Worm (Caenorhabditis elegans) whole organism, L4 larva: Measurements from ENCODE around the gene fbxa-84.

Experiments
- D1046.2 ChIP-seq: fragments of 200-800 bp; sonication (Bioruptor generic); IDR thresholded peaks from 2 replicates; pipeline ENCODE4 v1.3.6; 2022; ENCODE audit warnings: missing genetic modification characterization, missing compliant biosample characterization
- F26F4.8 ChIP-seq: fragments of 200-800 bp; sonication (Bioruptor generic); conservative IDR thresholded peaks from 2 replicates; pipeline ENCODE4 v1.3.6; 2022; ENCODE audit warnings: missing genetic modification characterization, missing compliant biosample characterization
- F37D6.2 ChIP-seq: sonication (generic microtip); optimal IDR thresholded peaks from 2 replicates; lab custom pipeline; 2016; ENCODE audit warnings: mild to moderate bottlenecking, missing genetic modification characterization, missing compliant biosample characterization
- F44E2.7 ChIP-seq: fragments of 200-800 bp; sonication (Bioruptor generic); IDR thresholded peaks from 2 replicates; pipeline ENCODE4 v2.1.2; 2022; ENCODE audit warnings: missing genetic modification characterization, missing compliant biosample characterization
- R02D3.7 ChIP-seq: fragments of 150-350 bp; sonication (generic microtip); optimal IDR thresholded peaks from 3 replicates; lab custom pipeline; 2014; ENCODE audit warnings: missing biosample characterization, missing genetic modification characterization
- T26A8.4 ChIP-seq: fragments of 200-800 bp; sonication (Bioruptor generic); IDR thresholded peaks from 2 replicates; pipeline ENCODE4 v1.3.6; 2022; ENCODE audit warnings: missing genetic modification characterization, missing compliant biosample characterization
- Y48G9A.11 ChIP-seq: fragments of 200-800 bp; sonication (Bioruptor generic); IDR thresholded peaks from 2 replicates; pipeline ENCODE4 v1.3.6; 2022; ENCODE audit warnings: missing genetic modification reagents, missing genetic modification characterization, missing compliant biosample characterization
- ZK337.2 ChIP-seq: fragments of 200-800 bp; sonication (Bioruptor generic); IDR thresholded peaks from 2 replicates; pipeline ENCODE4 v1.3.6; 2022; ENCODE audit warnings: missing genetic modification reagents, missing genetic modification characterization, missing compliant biosample characterization
- aly-2 ChIP-seq: sonication (generic microtip); optimal IDR thresholded peaks from 2 replicates; lab custom pipeline; 2018; ENCODE audit warnings: missing biosample characterization, missing genetic modification characterization
- ama-1 ChIP-seq: fragments of 150-350 bp; optimal IDR thresholded peaks from 2 replicates; lab custom pipeline; 2014; ENCODE audit warnings: inconsistent platforms, mixed read lengths
- ceh-32 ChIP-seq: sonication (generic microtip); optimal IDR thresholded peaks from 2 replicates; lab custom pipeline; 2016; ENCODE audit warnings: mild to moderate bottlenecking, missing genetic modification characterization, missing compliant biosample characterization; ENCODE audit not compliant: poor library complexity
- ceh-82 ChIP-seq: sonication (generic microtip); optimal IDR thresholded peaks from 2 replicates; lab custom pipeline; 2017; ENCODE audit warnings: missing biosample characterization, missing genetic modification characterization
- ces-1 ChIP-seq: fragments of 150-350 bp; sonication (generic microtip); optimal IDR thresholded peaks from 4 replicates; lab custom pipeline; 2014; ENCODE audit warnings: missing biosample characterization, missing genetic modification reagents, missing genetic modification characterization
- ctbp-1 ChIP-seq: fragments of 200-800 bp; sonication (Bioruptor generic); IDR thresholded peaks from 2 replicates; pipeline ENCODE4 v1.3.6; 2022; ENCODE audit warnings: missing genetic modification reagents, missing genetic modification characterization, missing compliant biosample characterization
- daf-16 ChIP-seq, 3 experiments: sonication (generic microtip); optimal IDR thresholded peaks; 2 replicates each; lab custom pipeline; 2016 to 2017; ENCODE audit warnings: missing genetic modification characterization in 3 of 3, missing genetic modification reagents in 3 of 3, mild to moderate bottlenecking in 2 of 3, missing compliant biosample characterization in 2 of 3, missing biosample characterization in 1 of 3, moderate library complexity in 1 of 3
- daf-19 ChIP-seq: fragments of 200-800 bp; sonication (Bioruptor generic); conservative IDR thresholded peaks from 2 replicates; pipeline ENCODE4 v1.3.6; 2022; ENCODE audit warnings: missing genetic modification characterization, missing compliant biosample characterization
- daf-8 ChIP-seq: fragments of 200-800 bp; sonication (Bioruptor generic); IDR thresholded peaks from 2 replicates; pipeline ENCODE4 v1.3.6; 2022; ENCODE audit warnings: missing genetic modification characterization, missing compliant biosample characterization
- dmd-9 ChIP-seq: fragments of 200-800 bp; sonication (Bioruptor generic); IDR thresholded peaks from 2 replicates; pipeline ENCODE4 v1.3.6; 2022; ENCODE audit warnings: missing genetic modification reagents, missing genetic modification characterization, missing compliant biosample characterization
- dve-1 ChIP-seq: sonication (generic microtip); optimal IDR thresholded peaks from 2 replicates; lab custom pipeline; 2017; ENCODE audit warnings: antibody characterized with exemption, mild to moderate bottlenecking, missing genetic modification characterization, missing compliant biosample characterization; ENCODE audit not compliant: insufficient read depth
- egl-27 ChIP-seq: sonication (generic microtip); optimal IDR thresholded peaks from 3 replicates; lab custom pipeline; 2017; ENCODE audit warnings: missing biosample characterization, missing genetic modification reagents, missing genetic modification characterization
- egl-43 ChIP-seq: fragments of 200-800 bp; sonication (Bioruptor generic); IDR thresholded peaks from 2 replicates; pipeline ENCODE4 v1.3.6; 2022; ENCODE audit warnings: missing genetic modification reagents, missing genetic modification characterization, missing compliant biosample characterization
- fkh-10 ChIP-seq: fragments of 150-350 bp; optimal IDR thresholded peaks from 2 replicates; lab custom pipeline; 2014; ENCODE audit warnings: missing biosample characterization, missing genetic modification reagents, missing genetic modification characterization
- hif-1 ChIP-seq, 2 experiments: sonication (generic microtip); optimal IDR thresholded peaks; 2 replicates each; lab custom pipeline; 2016 to 2017; ENCODE audit warnings: missing compliant biosample characterization in 2 of 2, missing genetic modification characterization in 2 of 2, missing genetic modification reagents in 2 of 2, missing genotype in 2 of 2, mild to moderate bottlenecking in 1 of 2
- hlh-11 ChIP-seq: fragments of 200-800 bp; sonication (Bioruptor generic); optimal IDR thresholded peaks from 2 replicates; lab custom pipeline; 2018; ENCODE audit warnings: mild to moderate bottlenecking, missing genetic modification characterization, missing compliant biosample characterization
- hlh-30 ChIP-seq: sonication (generic microtip); optimal IDR thresholded peaks from 2 replicates; lab custom pipeline; 2017; ENCODE audit warnings: antibody characterized with exemption, mild to moderate bottlenecking, missing genetic modification characterization, missing compliant biosample characterization; ENCODE audit not compliant: insufficient read depth
- lin-1 ChIP-seq: fragments of 200-800 bp; sonication (Bioruptor generic); IDR thresholded peaks from 2 replicates; pipeline ENCODE4 v1.3.6; 2022; ENCODE audit warnings: missing genetic modification reagents, missing genetic modification characterization, missing compliant biosample characterization
- lin-29 ChIP-seq: fragments of 200-800 bp; sonication (Bioruptor generic); IDR thresholded peaks from 2 replicates; pipeline ENCODE4 v1.3.6; 2022; ENCODE audit warnings: missing genetic modification reagents, missing genetic modification characterization, missing compliant biosample characterization
- lin-38 ChIP-seq: fragments of 200-800 bp; sonication (Bioruptor generic); IDR thresholded peaks from 2 replicates; pipeline ENCODE4 v1.3.6; 2022; ENCODE audit warnings: missing genetic modification reagents, missing genetic modification characterization, missing compliant biosample characterization
- lsy-2 ChIP-seq, 2 experiments: fragments of 150-350 bp in 1 of 2; sonication (generic microtip) in 1 of 2; optimal IDR thresholded peaks; 2 replicates each; lab custom pipeline; 2014 to 2017; ENCODE audit warnings: missing biosample characterization in 2 of 2, missing genetic modification characterization in 2 of 2
- madf-9 ChIP-seq: fragments of 200-800 bp; sonication (Bioruptor generic); conservative IDR thresholded peaks from 2 replicates; pipeline ENCODE4 v1.3.6; 2022; ENCODE audit warnings: missing genetic modification reagents, missing genetic modification characterization, missing compliant biosample characterization
- mep-1 ChIP-seq: fragments of 150-350 bp; sonication (generic microtip); optimal IDR thresholded peaks from 3 replicates; lab custom pipeline; 2014; ENCODE audit warnings: missing biosample characterization, missing genetic modification characterization
- mes-2 ChIP-seq: sonication (generic microtip); optimal IDR thresholded peaks from 2 replicates; lab custom pipeline; 2016; ENCODE audit warnings: missing genotype, mild to moderate bottlenecking, missing genetic modification characterization, missing compliant biosample characterization; ENCODE audit not compliant: poor library complexity, severe bottlenecking
- mxl-2 ChIP-seq: fragments of 200-800 bp; sonication (Bioruptor generic); conservative IDR thresholded peaks from 2 replicates; pipeline ENCODE4 v1.3.6; 2022; ENCODE audit warnings: missing genetic modification reagents, missing genetic modification characterization, missing compliant biosample characterization
- mxl-3 ChIP-seq: fragments of 200-800 bp; sonication (Bioruptor generic); optimal IDR thresholded peaks from 2 replicates; lab custom pipeline; 2018; ENCODE audit warnings: mild to moderate bottlenecking, missing genetic modification characterization, missing compliant biosample characterization
- nhr-111 ChIP-seq: fragments of 200-800 bp; sonication (Bioruptor generic); optimal IDR thresholded peaks from 2 replicates; lab custom pipeline; 2018; ENCODE audit warnings: mild to moderate bottlenecking, missing genetic modification characterization, missing compliant biosample characterization
- nhr-28 ChIP-seq: fragments of 150-350 bp; optimal IDR thresholded peaks from 2 replicates; lab custom pipeline; 2014; ENCODE audit warnings: missing biosample characterization, missing genetic modification characterization
- nhr-77 ChIP-seq: fragments of 150-350 bp; optimal IDR thresholded peaks from 2 replicates; lab custom pipeline; 2014; ENCODE audit warnings: missing biosample characterization, missing genetic modification characterization
- pha-4 ChIP-seq, 2 experiments: fragments of 150-350 bp in 1 of 2; fragments of 200-800 bp in 1 of 2; sonication (Bioruptor generic) in 1 of 2; IDR thresholded peaks in 1 of 2; optimal IDR thresholded peaks in 1 of 2; 2 replicates each; pipeline versions ENCODE4 v1.3.6 to Lab custom; 2014 to 2022; ENCODE audit warnings: missing genetic modification characterization in 2 of 2, missing genetic modification reagents in 2 of 2, missing biosample characterization in 1 of 2, missing compliant biosample characterization in 1 of 2
- php-3 ChIP-seq: fragments of 200-800 bp; sonication (Bioruptor generic); IDR thresholded peaks from 2 replicates; pipeline ENCODE4 v1.3.6; 2022; ENCODE audit warnings: missing genetic modification reagents, missing genetic modification characterization, missing compliant biosample characterization
- saeg-2 ChIP-seq: fragments of 200-800 bp; sonication (Bioruptor generic); IDR thresholded peaks from 2 replicates; pipeline ENCODE4 v1.3.6; 2022; ENCODE audit warnings: missing genetic modification reagents, missing genetic modification characterization, missing compliant biosample characterization
- skn-1 ChIP-seq: fragments of 150-350 bp; optimal IDR thresholded peaks from 2 replicates; lab custom pipeline; 2014; ENCODE audit warnings: missing biosample characterization, missing genetic modification characterization
- snpc-1.2 ChIP-seq: fragments of 200-800 bp; sonication (Bioruptor generic); IDR thresholded peaks from 2 replicates; pipeline ENCODE4 v1.3.6; 2022; ENCODE audit warnings: missing genetic modification reagents, missing genetic modification characterization, missing compliant biosample characterization
- spr-1 ChIP-seq: sonication (generic microtip); optimal IDR thresholded peaks from 2 replicates; lab custom pipeline; 2016; ENCODE audit warnings: mild to moderate bottlenecking, missing genetic modification characterization, missing compliant biosample characterization
- spr-3 ChIP-seq: fragments of 200-800 bp; sonication (Bioruptor generic); optimal IDR thresholded peaks from 2 replicates; lab custom pipeline; 2018; ENCODE audit warnings: mild to moderate bottlenecking, missing genetic modification characterization, missing compliant biosample characterization
- tag-97 ChIP-seq: fragments of 200-800 bp; sonication (Bioruptor generic); IDR thresholded peaks from 2 replicates; pipeline ENCODE4 v1.3.6; 2022; ENCODE audit warnings: missing genetic modification characterization, missing compliant biosample characterization
- unc-130 ChIP-seq: sonication (generic microtip); optimal IDR thresholded peaks from 2 replicates; lab custom pipeline; 2016; ENCODE audit warnings: missing genetic modification reagents, missing genetic modification characterization, missing compliant biosample characterization
- zfp-3 ChIP-seq: fragments of 200-800 bp; sonication (Bioruptor generic); conservative IDR thresholded peaks from 2 replicates; pipeline ENCODE4 v1.3.6; 2022; ENCODE audit warnings: missing genetic modification reagents, missing genetic modification characterization, missing compliant biosample characterization
- zip-11 ChIP-seq: fragments of 200-800 bp; sonication (Bioruptor generic); IDR thresholded peaks from 2 replicates; pipeline ENCODE4 v1.3.6; 2022; ENCODE audit warnings: missing genetic modification characterization, missing compliant biosample characterization

Gene fbxa-84

DNA sequence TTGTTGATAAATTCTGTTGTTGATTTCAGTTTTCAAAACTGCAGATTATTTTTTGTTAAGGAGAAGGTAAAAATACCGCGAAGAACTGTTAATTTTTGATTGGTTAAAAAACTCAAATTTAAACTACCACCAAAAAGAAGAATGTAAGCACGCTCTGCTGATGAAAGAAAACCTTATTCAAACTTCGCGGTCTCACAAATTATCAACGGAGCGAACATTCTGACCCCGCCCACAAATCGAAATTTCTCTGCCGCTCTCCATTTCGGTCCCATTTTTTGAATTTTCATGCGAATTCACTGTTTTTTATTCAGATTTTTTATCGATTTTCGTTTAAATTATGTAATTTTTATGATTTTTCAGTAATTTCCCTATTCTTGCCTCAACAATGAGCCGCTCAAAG lies 7.3 kb downstream of the fbxa-84 start, which contains the start of gene cyn-3 (continued):
- no peak for TF ChIP-seq zip-11 (GFP tag; lab: Robert Waterston, UW)
- TF ChIP-seq ctbp-1 (GFP tag; lab: Robert Waterston, UW): peak; percentile 67
- TF ChIP-seq ceh-32 (tag; lab: Kevin White, UChicago): no peak
- TF ChIP-seq snpc-1.2 (GFP tag; lab: Robert Waterston, UW): peak; percentile 28; the same call in 1 of the 2 replicates
- TF ChIP-seq skn-1 (tag; lab: Kevin White, UChicago): no peak
- TF ChIP-seq lin-38 (GFP tag; lab: Robert Waterston, UW): peak; percentile 98
- TF ChIP-seq spr-3 (GFP tag; lab: Kevin White, UChicago): no peak
- TF ChIP-seq ama-1: peak; percentile 2
- no peak for TF ChIP-seq ZK337.2
- TF ChIP-seq fkh-10: peak; percentile 81
- TF ChIP-seq daf-8 (GFP tag; lab: Robert Waterston, UW): no peak
- no peak for TF ChIP-seq aly-2 (tag; lab: Kevin White, UChicago)
- no peak for TF ChIP-seq zfp-3 (GFP tag; lab: Robert Waterston, UW)
- TF ChIP-seq mep-1 (tag; lab: Kevin White, UChicago): peak; percentile 86
- TF ChIP-seq mes-2 (tag; lab: Kevin White, UChicago): peak; percentile 92
- no peak for TF ChIP-seq mxl-2 (GFP tag; lab: Robert Waterston, UW)
- peak; percentile 59 for TF ChIP-seq nhr-28
- no peak for TF ChIP-seq F44E2.7 (GFP tag; lab: Robert Waterston, UW)
- no peak for TF ChIP-seq daf-19
- no peak for TF ChIP-seq saeg-2
- TF ChIP-seq nhr-111 (GFP tag; lab: Kevin White, UChicago): no peak
- TF ChIP-seq hlh-30 (tag; lab: Kevin White, UChicago): peak; percentile 79
- peak; percentile 92 for TF ChIP-seq dve-1 (tag; lab: Kevin White, UChicago)
- TF ChIP-seq hif-1 (tag; optimal IDR thresholded peaks at IDR 0.05; lab: Kevin White, UChicago): peak in 1 of 2 experiments; percentile 60
- peak; percentile 73 for TF ChIP-seq hlh-11 (tag; lab: Kevin White, UChicago)
- no peak for TF ChIP-seq madf-9 (GFP tag; lab: Robert Waterston, UW)
- TF ChIP-seq ces-1 (GFP tag; lab: Kevin White, UChicago): no peak
- peak; percentile 32 to 94 for TF ChIP-seq lsy-2 (tag; optimal IDR thresholded peaks at IDR 0.05; lab: Kevin White, UChicago)
- TF ChIP-seq lin-29 (GFP tag; lab: Robert Waterston, UW): no peak
- TF ChIP-seq unc-130 (GFP tag; lab: Kevin White, UChicago): peak; percentile 31
- TF ChIP-seq mxl-3 (GFP tag; lab: Kevin White, UChicago): no peak
- peak in 1 of 2 experiments; percentile 35 for TF ChIP-seq daf-16 (GFP tag; optimal IDR thresholded peaks at IDR 0.05; lab: Kevin White, UChicago)
- TF ChIP-seq daf-16 (tag; optimal IDR thresholded peaks at IDR 0.05; lab: Kevin White, UChicago): peak; percentile 65
- no peak for TF ChIP-seq egl-43 (GFP tag; lab: Robert Waterston, UW)
- no peak for TF ChIP-seq egl-27
- 0 out of 2 replicates have a peak, but pooled peaks have one; percentile 44 for TF ChIP-seq pha-4 (GFP tag; IDR thresholded peaks at IDR 0.05; lab: Robert Waterston, UW)
- peak; percentile 71 for TF ChIP-seq pha-4 (tag; optimal IDR thresholded peaks at IDR 0.05; lab: Kevin White, UChicago)
- TF ChIP-seq R02D3.7 (tag; lab: Kevin White, UChicago): no peak

DNA sequence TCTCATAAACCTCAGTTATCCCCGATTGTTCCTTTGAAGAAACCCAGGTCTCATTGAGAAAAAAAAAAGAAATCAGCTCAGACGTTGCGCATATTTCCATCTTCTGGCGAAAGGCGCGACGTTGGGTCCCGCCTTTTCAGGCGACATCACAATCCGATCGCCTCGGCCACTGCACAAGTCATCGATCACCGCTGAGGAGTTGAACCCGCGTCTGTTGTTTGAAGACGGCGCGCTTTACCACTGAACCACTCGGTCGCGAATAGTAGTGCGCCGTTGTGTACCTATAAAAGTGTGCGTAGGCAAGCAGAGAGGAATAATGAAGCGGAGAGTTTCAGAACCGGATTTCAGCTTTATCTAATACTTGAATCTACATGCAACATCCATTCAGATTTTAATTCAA lies 8.7 kb downstream of the fbxa-84 start, which contains the start of gene Y75B12B.11:
Y75B12B.11 (plus strand) TSS at position 394 of the 400 bp plus-strand sequence.
- TF ChIP-seq hlh-30 (tag; lab: Kevin White, UChicago) (peak; percentile 78), mxl-3 (GFP tag; lab: Kevin White, UChicago) (peak; percentile 81), D1046.2 (GFP tag; lab: Robert Waterston, UW) (peak; percentile 96), Y48G9A.11 (peak; percentile 91), lin-1 (GFP tag; lab: Robert Waterston, UW) (peak; percentile 96), T26A8.4 (GFP tag; lab: Robert Waterston, UW) (peak; percentile 94), F37D6.2 (tag; lab: Kevin White, UChicago) (peak; percentile 72), dmd-9 (GFP tag; lab: Robert Waterston, UW) (peak; percentile 87), ZK337.2 (peak; percentile 89), php-3 (GFP tag; lab: Robert Waterston, UW) (peak; percentile 93), egl-27 (no peak), lin-29 (GFP tag; lab: Robert Waterston, UW) (peak; percentile 85), nhr-77 (tag; lab: Kevin White, UChicago) (peak; percentile 58), tag-97 (GFP tag; lab: Robert Waterston, UW) (no peak), daf-19 (peak; percentile 90), F26F4.8 (peak; percentile 99), ceh-82 (tag; lab: Kevin White, UChicago) (no peak), spr-1 (tag; lab: Kevin White, UChicago) (peak; percentile 95), hif-1 (tag; optimal IDR thresholded peaks at IDR 0.05; lab: Kevin White, UChicago) (peak; percentile 39 to 66)
